Fruit fly (Drosophila melanogaster): ENCODE data around the gene CG2258.

CG2258 gene

DNA sequence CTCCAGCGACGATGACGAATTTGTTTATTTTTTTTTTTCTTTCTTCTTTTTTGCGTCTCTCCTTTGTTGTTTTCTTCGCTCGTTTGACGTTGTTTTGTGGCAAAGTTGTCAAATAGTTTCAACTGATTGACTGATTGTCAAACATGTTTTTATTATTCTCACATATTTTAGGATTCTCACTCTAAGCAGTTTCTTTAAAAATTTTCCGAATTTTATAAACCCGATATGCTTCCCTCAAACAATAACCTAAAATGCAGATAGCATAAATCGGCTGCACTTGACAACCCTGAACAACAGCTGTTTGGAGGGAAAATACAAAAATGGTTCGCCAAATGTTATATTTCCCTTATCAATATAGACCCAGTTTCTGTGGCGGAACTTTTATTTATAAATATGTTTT lies 41.6 kb upstream of the CG2258 start, which contains the start of gene CG17982:
Gene CG17982, minus strand, starts transcription at position 299 of the 400 bp plus-strand sequence.
- TF ChIP-seq mam (GFP tag; optimal IDR thresholded peaks at IDR 0.05) (peak; percentile 90), NfI (GFP tag; optimal IDR thresholded peaks at IDR 0.05) (peak; percentile 88), CG5245 (GFP tag; optimal IDR thresholded peaks at IDR 0.05) (peak; percentile 51), fru (optimal IDR thresholded peaks at IDR 0.05) (no peak), CG2202 (tag; optimal IDR thresholded peaks at IDR 0.05) (peak; percentile 71), corto (GFP tag; optimal IDR thresholded peaks at IDR 0.05) (peak; percentile 87), Fer2 (tag; optimal IDR thresholded peaks at IDR 0.05) (peak; percentile 80), CG14860 (GFP tag; IDR thresholded peaks at IDR 0.05; ENCODE audit: partially characterized antibody) (no peak), tll (GFP tag; optimal IDR thresholded peaks at IDR 0.05) (no peak), Nf-YA (GFP tag; IDR thresholded peaks at IDR 0.05) (peak; percentile 57; the same call in 1 of the 2 replicates), pita (GFP tag; optimal IDR thresholded peaks at IDR 0.05) (no peak), insv (GFP tag; optimal IDR thresholded peaks at IDR 0.05) (peak in 1 of 2 experiments; percentile 61), CG16863 (GFP tag; optimal IDR thresholded peaks at IDR 0.05) (peak; percentile 80), dysf (GFP tag; IDR thresholded peaks at IDR 0.05) (peak; percentile 81), D19B (GFP tag; optimal IDR thresholded peaks at IDR 0.05) (no peak), lov (optimal IDR thresholded peaks at IDR 0.05) (no peak), lov (GFP tag; IDR thresholded peaks at IDR 0.05) (peak; percentile 76; the same call in 1 of the 3 replicates), psq (GFP tag; optimal IDR thresholded peaks at IDR 0.05) (peak; percentile 94), Mad (GFP tag; optimal IDR thresholded peaks at IDR 0.05) (peak; percentile 81), CG4328 (GFP tag; optimal IDR thresholded peaks at IDR 0.05) (peak; percentile 80), CG3838 (GFP tag; optimal IDR thresholded peaks at IDR 0.05) (peak; percentile 61), Vsx1 (GFP tag; optimal IDR thresholded peaks at IDR 0.05) (no peak), BEAF-32 (GFP tag; optimal IDR thresholded peaks at IDR 0.05) (peak; percentile 32), exex (tag; optimal IDR thresholded peaks at IDR 0.05) (no peak), da (GFP tag; optimal IDR thresholded peaks at IDR 0.05) (peak; percentile 56), CG13624 (GFP tag; optimal IDR thresholded peaks at IDR 0.05) (peak; percentile 89), CG4820 (GFP tag; optimal IDR thresholded peaks at IDR 0.05) (peak; percentile 29), Sry-δ (GFP tag; optimal IDR thresholded peaks at IDR 0.05) (peak; percentile 48), Deaf1 (tag; optimal IDR thresholded peaks at IDR 0.05) (peak; percentile 60), Gug (GFP tag; IDR thresholded peaks at IDR 0.05) (peak; percentile 77), Hr78 (GFP tag; optimal IDR thresholded peaks at IDR 0.05) (peak in 1 of 2 experiments; percentile 16), otp (GFP tag; IDR thresholded peaks at IDR 0.05) (peak; percentile 69; the same call in 2 of the 3 replicates), CG8290 (GFP tag; optimal IDR thresholded peaks at IDR 0.05) (peak; percentile 65), CG8290 (tag; optimal IDR thresholded peaks at IDR 0.05) (peak; percentile 41 to 82), CG15479 (GFP tag; optimal IDR thresholded peaks at IDR 0.05) (no peak), Mes4 (GFP tag; optimal IDR thresholded peaks at IDR 0.05) (peak; percentile 81), Aef1 (GFP tag; IDR thresholded peaks at IDR 0.05) (peak; percentile 66), Lim3 (GFP tag; IDR thresholded peaks at IDR 0.05) (no peak), CG1792 (GFP tag; optimal IDR thresholded peaks at IDR 0.05) (peak; percentile 63), maf-S (GFP tag; optimal IDR thresholded peaks at IDR 0.05) (peak; percentile 80), D (optimal IDR thresholded peaks at IDR 0.05) (no peak), D (GFP tag; optimal IDR thresholded peaks at IDR 0.05) (peak; percentile 67), CG11723 (GFP tag; optimal IDR thresholded peaks at IDR 0.05) (peak; percentile 64), vvl (GFP tag; IDR thresholded peaks at IDR 0.05) (peak; percentile 87), gro (GFP tag; optimal IDR thresholded peaks at IDR 0.05) (peak; percentile 89), NC2β (GFP tag; optimal IDR thresholded peaks at IDR 0.05) (peak; percentile 80), gcm (GFP tag; optimal IDR thresholded peaks at IDR 0.05) (peak; percentile 83), Dll (GFP tag; IDR thresholded peaks at IDR 0.05; ENCODE audit: partially characterized antibody) (no peak), Dref (GFP tag; IDR thresholded peaks at IDR 0.05) (no peak; the same call in 1 of the 2 replicates), CG9215 (GFP tag; IDR thresholded peaks at IDR 0.05) (peak; percentile 57), CG18011 (GFP tag; optimal IDR thresholded peaks at IDR 0.05) (peak; percentile 73), CG12071 (GFP tag; optimal IDR thresholded peaks at IDR 0.05) (peak; percentile 76)

Measured in whole organism, embryonic.